Worm (Caenorhabditis elegans) whole organism, L4 larva: ENCODE data around the gene srdh-1.

Experiments used
- D1046.2 ChIP-seq: fragments of 200-800 bp; sonication (Bioruptor generic); IDR thresholded peaks from 2 replicates; pipeline ENCODE4 v1.3.6; 2022; ENCODE audit warnings: missing genetic modification characterization, missing compliant biosample characterization
- F10B5.3 ChIP-seq: sonication (generic microtip); optimal IDR thresholded peaks from 2 replicates; lab custom pipeline; 2016; ENCODE audit warnings: mild to moderate bottlenecking, missing genetic modification characterization, missing compliant biosample characterization
- F26F4.8 ChIP-seq: fragments of 200-800 bp; sonication (Bioruptor generic); conservative IDR thresholded peaks from 2 replicates; pipeline ENCODE4 v1.3.6; 2022; ENCODE audit warnings: missing genetic modification characterization, missing compliant biosample characterization
- F37D6.2 ChIP-seq: sonication (generic microtip); optimal IDR thresholded peaks from 2 replicates; lab custom pipeline; 2016; ENCODE audit warnings: mild to moderate bottlenecking, missing genetic modification characterization, missing compliant biosample characterization
- R02D3.7 ChIP-seq: fragments of 150-350 bp; sonication (generic microtip); optimal IDR thresholded peaks from 3 replicates; lab custom pipeline; 2014; ENCODE audit warnings: missing biosample characterization, missing genetic modification characterization
- T20F7.1 ChIP-seq: fragments of 200-800 bp; sonication (Bioruptor generic); optimal IDR thresholded peaks from 2 replicates; lab custom pipeline; 2018; ENCODE audit warnings: mild to moderate bottlenecking, missing genetic modification characterization, missing compliant biosample characterization
- Y105C5A.15 ChIP-seq: fragments of 200-800 bp; sonication (Bioruptor generic); IDR thresholded peaks from 2 replicates; pipeline ENCODE4 v1.3.6; 2022; ENCODE audit warnings: missing genetic modification characterization, missing compliant biosample characterization
- ZK546.5 ChIP-seq, 2 experiments: sonication (generic microtip); optimal IDR thresholded peaks; 2 replicates each; lab custom pipeline; 2017; ENCODE audit warnings: missing biosample characterization in 2 of 2, missing genetic modification characterization in 2 of 2
- aha-1 ChIP-seq: fragments of 150-350 bp; peaks from one replicate; lab custom pipeline; 2014; ENCODE audit warnings: missing biosample characterization, missing genetic modification characterization
- aly-2 ChIP-seq: sonication (generic microtip); optimal IDR thresholded peaks from 2 replicates; lab custom pipeline; 2018; ENCODE audit warnings: missing biosample characterization, missing genetic modification characterization
- ama-1 ChIP-seq: fragments of 150-350 bp; optimal IDR thresholded peaks from 2 replicates; lab custom pipeline; 2014; ENCODE audit warnings: inconsistent platforms, mixed read lengths
- arid-1 ChIP-seq: fragments of 200-800 bp; sonication (Bioruptor generic); conservative IDR thresholded peaks from 2 replicates; pipeline ENCODE4 v1.3.6; 2022; ENCODE audit warnings: missing genetic modification reagents, missing genetic modification characterization, missing compliant biosample characterization
- attf-4 ChIP-seq: sonication (generic microtip); optimal IDR thresholded peaks from 3 replicates; lab custom pipeline; 2017; ENCODE audit warnings: missing biosample characterization, missing genetic modification characterization
- ceh-20 ChIP-seq: fragments of 200-800 bp; sonication (Bioruptor generic); IDR thresholded peaks from 2 replicates; pipeline ENCODE4 v1.3.6; 2022; ENCODE audit warnings: missing genetic modification reagents, missing genetic modification characterization, missing compliant biosample characterization
- ceh-28 ChIP-seq: fragments of 150-350 bp; optimal IDR thresholded peaks from 2 replicates; lab custom pipeline; 2014; ENCODE audit warnings: missing biosample characterization, missing genetic modification reagents, missing genetic modification characterization
- ceh-62 ChIP-seq: sonication (generic microtip); optimal IDR thresholded peaks from 2 replicates; lab custom pipeline; 2017; ENCODE audit warnings: missing biosample characterization, missing genetic modification characterization
- ces-1 ChIP-seq: fragments of 150-350 bp; sonication (generic microtip); optimal IDR thresholded peaks from 4 replicates; lab custom pipeline; 2014; ENCODE audit warnings: missing biosample characterization, missing genetic modification reagents, missing genetic modification characterization
- daf-19 ChIP-seq: fragments of 200-800 bp; sonication (Bioruptor generic); conservative IDR thresholded peaks from 2 replicates; pipeline ENCODE4 v1.3.6; 2022; ENCODE audit warnings: missing genetic modification characterization, missing compliant biosample characterization
- duxl-1 ChIP-seq: sonication (generic microtip); optimal IDR thresholded peaks from 2 replicates; lab custom pipeline; 2016; ENCODE audit warnings: mild to moderate bottlenecking, missing genetic modification characterization, moderate library complexity, missing compliant biosample characterization; ENCODE audit not compliant: poor library complexity
- gei-8 ChIP-seq: fragments of 200-800 bp; sonication (Bioruptor generic); optimal IDR thresholded peaks from 2 replicates; lab custom pipeline; 2018; ENCODE audit warnings: mild to moderate bottlenecking, missing genetic modification characterization, missing compliant biosample characterization
- hif-1 ChIP-seq, 2 experiments: sonication (generic microtip); optimal IDR thresholded peaks; 2 replicates each; lab custom pipeline; 2016 to 2017; ENCODE audit warnings: missing compliant biosample characterization in 2 of 2, missing genetic modification characterization in 2 of 2, missing genetic modification reagents in 2 of 2, missing genotype in 2 of 2, mild to moderate bottlenecking in 1 of 2
- hlh-30 ChIP-seq: sonication (generic microtip); optimal IDR thresholded peaks from 2 replicates; lab custom pipeline; 2017; ENCODE audit warnings: antibody characterized with exemption, mild to moderate bottlenecking, missing genetic modification characterization, missing compliant biosample characterization; ENCODE audit not compliant: insufficient read depth
- hmg-1.1 ChIP-seq: fragments of 200-800 bp; sonication (Bioruptor generic); IDR thresholded peaks from 2 replicates; pipeline ENCODE4 v1.3.6; 2022; ENCODE audit warnings: missing genetic modification reagents, missing genetic modification characterization, missing compliant biosample characterization
- lim-7 ChIP-seq: fragments of 200-800 bp; sonication (Bioruptor generic); IDR thresholded peaks from 2 replicates; pipeline ENCODE4 v1.3.6; 2022; ENCODE audit warnings: missing genetic modification characterization, missing compliant biosample characterization
- lin-1 ChIP-seq: fragments of 200-800 bp; sonication (Bioruptor generic); IDR thresholded peaks from 2 replicates; pipeline ENCODE4 v1.3.6; 2022; ENCODE audit warnings: missing genetic modification reagents, missing genetic modification characterization, missing compliant biosample characterization
- lin-13 ChIP-seq: fragments of 150-350 bp; optimal IDR thresholded peaks from 2 replicates; lab custom pipeline; 2014; ENCODE audit warnings: missing biosample characterization, missing genetic modification reagents, missing genetic modification characterization
- lin-15B ChIP-seq: fragments of 150-350 bp; sonication (generic microtip); optimal IDR thresholded peaks from 3 replicates; lab custom pipeline; 2014; ENCODE audit warnings: missing biosample characterization, missing genetic modification characterization
- lin-39 ChIP-seq: fragments of 150-350 bp; optimal IDR thresholded peaks from 2 replicates; lab custom pipeline; 2014; ENCODE audit warnings: missing biosample characterization, missing genetic modification reagents, missing genetic modification characterization
- madf-9 ChIP-seq: fragments of 200-800 bp; sonication (Bioruptor generic); conservative IDR thresholded peaks from 2 replicates; pipeline ENCODE4 v1.3.6; 2022; ENCODE audit warnings: missing genetic modification reagents, missing genetic modification characterization, missing compliant biosample characterization
- mdl-1 ChIP-seq, 2 experiments: fragments of 150-350 bp in 1 of 2; sonication (generic microtip) in 1 of 2; optimal IDR thresholded peaks; 2 replicates each; lab custom pipeline; 2014 to 2017; ENCODE audit warnings: missing biosample characterization in 2 of 2, missing genetic modification characterization in 2 of 2
- mes-2 ChIP-seq: sonication (generic microtip); optimal IDR thresholded peaks from 2 replicates; lab custom pipeline; 2016; ENCODE audit warnings: missing genotype, mild to moderate bottlenecking, missing genetic modification characterization, missing compliant biosample characterization; ENCODE audit not compliant: poor library complexity, severe bottlenecking
- mxl-3 ChIP-seq: fragments of 200-800 bp; sonication (Bioruptor generic); optimal IDR thresholded peaks from 2 replicates; lab custom pipeline; 2018; ENCODE audit warnings: mild to moderate bottlenecking, missing genetic modification characterization, missing compliant biosample characterization
- nhr-10 ChIP-seq: fragments of 150-350 bp; optimal IDR thresholded peaks from 2 replicates; lab custom pipeline; 2014; ENCODE audit warnings: missing biosample characterization, missing genetic modification characterization
- nhr-102 ChIP-seq: sonication (generic microtip); optimal IDR thresholded peaks from 2 replicates; lab custom pipeline; 2016; ENCODE audit warnings: mild to moderate bottlenecking, missing genetic modification characterization, moderate library complexity, missing compliant biosample characterization
- nhr-11 ChIP-seq: fragments of 150-350 bp; optimal IDR thresholded peaks from 2 replicates; lab custom pipeline; 2014; ENCODE audit warnings: missing biosample characterization, missing genetic modification characterization
- nhr-111 ChIP-seq: fragments of 200-800 bp; sonication (Bioruptor generic); optimal IDR thresholded peaks from 2 replicates; lab custom pipeline; 2018; ENCODE audit warnings: mild to moderate bottlenecking, missing genetic modification characterization, missing compliant biosample characterization
- nhr-237 ChIP-seq: sonication (generic microtip); optimal IDR thresholded peaks from 2 replicates; lab custom pipeline; 2017; ENCODE audit warnings: missing biosample characterization, missing genetic modification characterization
- nhr-41 ChIP-seq: fragments of 200-800 bp; sonication (Bioruptor generic); IDR thresholded peaks from 2 replicates; pipeline ENCODE4 v1.3.6; 2022; ENCODE audit warnings: missing genetic modification reagents, missing genetic modification characterization, missing compliant biosample characterization
- nhr-42 ChIP-seq: fragments of 200-800 bp; sonication (Bioruptor generic); IDR thresholded peaks from 2 replicates; pipeline ENCODE4 v1.3.6; 2022; ENCODE audit warnings: missing genetic modification characterization, missing compliant biosample characterization
- nhr-48 ChIP-seq: sonication (generic microtip); optimal IDR thresholded peaks from 2 replicates; lab custom pipeline; 2016; ENCODE audit warnings: mild to moderate bottlenecking, missing genetic modification characterization, missing compliant biosample characterization
- nhr-76 ChIP-seq: fragments of 150-350 bp; optimal IDR thresholded peaks from 2 replicates; lab custom pipeline; 2014; ENCODE audit warnings: missing biosample characterization, missing genetic modification characterization
- nhr-77 ChIP-seq: fragments of 150-350 bp; optimal IDR thresholded peaks from 2 replicates; lab custom pipeline; 2014; ENCODE audit warnings: missing biosample characterization, missing genetic modification characterization
- pha-4 ChIP-seq, 2 experiments: fragments of 150-350 bp in 1 of 2; fragments of 200-800 bp in 1 of 2; sonication (Bioruptor generic) in 1 of 2; IDR thresholded peaks in 1 of 2; optimal IDR thresholded peaks in 1 of 2; 2 replicates each; pipeline versions ENCODE4 v1.3.6 to Lab custom; 2014 to 2022; ENCODE audit warnings: missing genetic modification characterization in 2 of 2, missing genetic modification reagents in 2 of 2, missing biosample characterization in 1 of 2, missing compliant biosample characterization in 1 of 2
- php-3 ChIP-seq: fragments of 200-800 bp; sonication (Bioruptor generic); IDR thresholded peaks from 2 replicates; pipeline ENCODE4 v1.3.6; 2022; ENCODE audit warnings: missing genetic modification reagents, missing genetic modification characterization, missing compliant biosample characterization
- rbr-2 ChIP-seq: sonication (generic microtip); optimal IDR thresholded peaks from 2 replicates; lab custom pipeline; 2016; ENCODE audit warnings: missing genotype, missing genetic modification characterization, missing compliant biosample characterization
- set-16 ChIP-seq: fragments of 200-800 bp; sonication (Bioruptor generic); IDR thresholded peaks from 2 replicates; pipeline ENCODE4 v1.3.6; 2022; ENCODE audit warnings: missing genetic modification reagents, missing genetic modification characterization, missing compliant biosample characterization
- skn-1 ChIP-seq: fragments of 150-350 bp; optimal IDR thresholded peaks from 2 replicates; lab custom pipeline; 2014; ENCODE audit warnings: missing biosample characterization, missing genetic modification characterization
- snpc-4 ChIP-seq: fragments of 150-350 bp; optimal IDR thresholded peaks from 2 replicates; lab custom pipeline; 2014; ENCODE audit warnings: missing biosample characterization, missing genetic modification characterization
- tag-97 ChIP-seq: fragments of 200-800 bp; sonication (Bioruptor generic); IDR thresholded peaks from 2 replicates; pipeline ENCODE4 v1.3.6; 2022; ENCODE audit warnings: missing genetic modification characterization, missing compliant biosample characterization
- tra-1 ChIP-seq: fragments of 200-800 bp; sonication (Bioruptor generic); IDR thresholded peaks from 2 replicates; pipeline ENCODE4 v1.3.6; 2022; ENCODE audit warnings: missing genetic modification reagents, missing genetic modification characterization, missing compliant biosample characterization
- unc-130 ChIP-seq: sonication (generic microtip); optimal IDR thresholded peaks from 2 replicates; lab custom pipeline; 2016; ENCODE audit warnings: missing genetic modification reagents, missing genetic modification characterization, missing compliant biosample characterization
- zip-11 ChIP-seq: fragments of 200-800 bp; sonication (Bioruptor generic); IDR thresholded peaks from 2 replicates; pipeline ENCODE4 v1.3.6; 2022; ENCODE audit warnings: missing genetic modification characterization, missing compliant biosample characterization
- ztf-11 ChIP-seq: fragments of 150-350 bp; optimal IDR thresholded peaks from 2 replicates; lab custom pipeline; 2014; ENCODE audit warnings: missing biosample characterization, missing genetic modification characterization

Gene srdh-1

DNA sequence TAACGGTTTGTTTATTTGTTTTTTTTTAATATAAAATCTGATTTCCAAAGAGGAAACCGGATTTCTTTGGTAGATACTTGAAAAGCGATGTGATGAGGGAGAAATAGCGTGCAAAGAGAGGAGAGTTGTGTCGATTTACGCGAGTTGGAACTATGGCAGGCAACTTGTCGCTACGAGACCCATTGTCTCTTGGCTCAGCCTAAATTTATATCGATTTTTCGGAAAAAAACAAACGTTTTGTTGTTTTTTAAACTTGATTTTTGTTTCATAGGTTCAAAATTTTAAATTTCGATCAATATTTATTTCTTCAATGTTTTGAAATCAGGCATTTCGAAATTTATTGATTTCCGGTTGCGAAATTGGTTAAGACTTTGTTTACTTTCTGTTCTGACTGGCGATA, 48.0 kb upstream of the srdh-1 start, which contains the start of gene M110.3 (continued):
- TF ChIP-seq R02D3.7 (tag; lab: Kevin White, UChicago) (peak; percentile 76), nhr-237 (tag; lab: Kevin White, UChicago) (no peak), hlh-30 (tag; lab: Kevin White, UChicago) (peak; percentile 45), tag-97 (no peak), nhr-41 (GFP tag; lab: Robert Waterston, UW) (no peak), ces-1 (GFP tag; lab: Kevin White, UChicago) (no peak), set-16 (GFP tag; lab: Robert Waterston, UW) (no peak), T20F7.1 (GFP tag; lab: Kevin White, UChicago) (no peak), nhr-77 (tag; lab: Kevin White, UChicago) (no peak), nhr-102 (tag; lab: Kevin White, UChicago) (no peak), madf-9 (no peak), php-3 (GFP tag; lab: Robert Waterston, UW) (no peak), unc-130 (GFP tag; lab: Kevin White, UChicago) (peak; percentile 23), D1046.2 (GFP tag; lab: Robert Waterston, UW) (no peak), zip-11 (GFP tag; lab: Robert Waterston, UW) (no peak), nhr-48 (tag; lab: Kevin White, UChicago) (no peak), tra-1 (GFP tag; lab: Robert Waterston, UW) (no peak), hif-1 (tag; optimal IDR thresholded peaks at IDR 0.05; lab: Kevin White, UChicago) (no peak), pha-4 (GFP tag; IDR thresholded peaks at IDR 0.05; lab: Robert Waterston, UW) (no peak), pha-4 (tag; optimal IDR thresholded peaks at IDR 0.05; lab: Kevin White, UChicago) (no peak), nhr-42 (no peak), gei-8 (no peak), nhr-11 (tag; lab: Kevin White, UChicago) (no peak), ztf-11 (tag; lab: Kevin White, UChicago) (no peak), hmg-1.1 (peak; percentile 57; the same call in 1 of the 2 replicates), arid-1 (no peak), aha-1 (tag; lab: Kevin White, UChicago) (no peak), lin-39 (tag; lab: Kevin White, UChicago) (no peak), F26F4.8 (no peak), nhr-10 (tag; lab: Kevin White, UChicago) (no peak), ZK546.5 (tag; optimal IDR thresholded peaks at IDR 0.05; lab: Kevin White, UChicago) (no peak), ceh-62 (no peak), lim-7 (GFP tag; lab: Robert Waterston, UW) (no peak), snpc-4 (tag; lab: Kevin White, UChicago) (no peak), lin-15B (tag; lab: Kevin White, UChicago) (no peak), lin-13 (GFP tag; lab: Kevin White, UChicago) (no peak), duxl-1 (tag; lab: Kevin White, UChicago) (no peak), mxl-3 (GFP tag; lab: Kevin White, UChicago) (no peak), F37D6.2 (tag; lab: Kevin White, UChicago) (no peak), ceh-20 (GFP tag; lab: Robert Waterston, UW) (no peak), ama-1 (lab: Kevin White, UChicago) (no peak), nhr-111 (GFP tag; lab: Kevin White, UChicago) (no peak), daf-19 (no peak), ceh-28 (tag; lab: Kevin White, UChicago) (peak; percentile 42), skn-1 (tag; lab: Kevin White, UChicago) (no peak), mdl-1 (tag; optimal IDR thresholded peaks at IDR 0.05; lab: Kevin White, UChicago) (no peak), attf-4 (tag; lab: Kevin White, UChicago) (no peak), mes-2 (tag; lab: Kevin White, UChicago) (no peak), F10B5.3 (tag; lab: Kevin White, UChicago) (no peak), rbr-2 (tag; lab: Kevin White, UChicago) (peak; percentile 29), Y105C5A.15 (no peak), lin-1 (GFP tag; lab: Robert Waterston, UW) (no peak), aly-2 (no peak), nhr-76 (no peak)
